Worm (Caenorhabditis elegans) whole organism, midembryonic: ENCODE measurements around the gene B0524.6.

ENCODE experiments used
- T22C8.4 ChIP-seq: fragments of 200-800 bp; sonication (Bioruptor generic); IDR thresholded peaks from 2 replicates; pipeline ENCODE4 v1.3.6; 2022; ENCODE audit warnings: missing genetic modification characterization, missing compliant biosample characterization
- flt-1 ChIP-seq: fragments of 200-800 bp; sonication (Bioruptor generic); IDR thresholded peaks from 2 replicates; pipeline ENCODE4 v1.3.6; 2022; ENCODE audit warnings: missing genetic modification characterization, missing compliant biosample characterization
- ref-1 ChIP-seq: fragments of 200-800 bp; sonication (Bioruptor generic); conservative IDR thresholded peaks from 2 replicates; pipeline ENCODE4 v1.3.6; 2022; ENCODE audit warnings: missing genetic modification reagents, missing genetic modification characterization, missing compliant biosample characterization
- tab-1 ChIP-seq: fragments of 200-800 bp; sonication (Bioruptor generic); IDR thresholded peaks from 2 replicates; pipeline ENCODE4 v1.3.6; 2022; ENCODE audit warnings: missing genetic modification characterization, missing compliant biosample characterization
- ztf-23 ChIP-seq: fragments of 200-800 bp; sonication (Bioruptor generic); IDR thresholded peaks from 2 replicates; pipeline ENCODE4 v1.3.6; 2022; ENCODE audit warnings: missing genetic modification reagents, missing genetic modification characterization, missing compliant biosample characterization
- ztf-29 ChIP-seq: fragments of 200-800 bp; sonication (Bioruptor generic); IDR thresholded peaks from 2 replicates; pipeline ENCODE4 v1.3.6; 2022; ENCODE audit warnings: missing genetic modification reagents, missing genetic modification characterization, missing compliant biosample characterization

- TF ChIP-seq ref-1 (GFP tag; lab: Robert Waterston, UW) (no peak), flt-1 (GFP tag; lab: Robert Waterston, UW) (no peak), tab-1 (GFP tag; lab: Robert Waterston, UW) (no peak), ztf-23 (GFP tag; lab: Robert Waterston, UW) (no peak), T22C8.4 (no peak), ztf-29 (no peak)
Observed at ce11 chrIII:1943488-1943887, 38.0 kb upstream of the B0524.6 start, which contains the start of gene F53A3.1.
